Worm (Caenorhabditis elegans): ENCODE measurements around the gene F49C12.9.

- TF ChIP-seq F13C5.2 (tag; optimal IDR thresholded peaks at IDR 0.05) (no peak), ceh-36 (tag; optimal IDR thresholded peaks at IDR 0.05) (no peak), ama-1 (optimal IDR thresholded peaks at IDR 0.05) (no peak), aly-1 (tag; optimal IDR thresholded peaks at IDR 0.05) (no peak), flt-1 (GFP tag; IDR thresholded peaks at IDR 0.05) (no peak), tra-4 (tag; optimal IDR thresholded peaks at IDR 0.05) (no peak), tbx-37 (GFP tag; conservative IDR thresholded peaks at IDR 0.05) (no peak), sea-1 (GFP tag; conservative IDR thresholded peaks at IDR 0.05) (no peak), pes-1 (GFP tag; IDR thresholded peaks at IDR 0.05) (no peak), scrt-1 (GFP tag; IDR thresholded peaks at IDR 0.05) (no peak), hmbx-1 (tag; optimal IDR thresholded peaks at IDR 0.05) (no peak)
Measured at ce11 chrIV:9321039-9321851, 5.2 kb upstream of the F49C12.9 start, which contains the start of the genes F49C12.12 and vha-17.

Measured in whole organism, early embryonic.